Fruit fly (Drosophila melanogaster) whole organism, prepupa: Measurements from ENCODE around the gene kek6.

Experiments
- CG10631 ChIP-seq: fragments of 200-800 bp; sonication (Bioruptor generic); optimal IDR thresholded peaks from 2 replicates; lab custom pipeline; 2016; ENCODE audit warnings: missing biosample characterization, missing genetic modification characterization
- CG10669 ChIP-seq: fragments of 200-800 bp; sonication (Bioruptor generic); optimal IDR thresholded peaks from 3 replicates; lab custom pipeline; 2018; ENCODE audit warnings: missing biosample characterization, mild to moderate bottlenecking, missing genetic modification characterization, moderate library complexity
- CG11294 ChIP-seq: fragments of 200-800 bp; sonication (Bioruptor generic); IDR thresholded peaks from 2 replicates; pipeline ENCODE4 v1.3.6; 2022; ENCODE audit warnings: missing biosample characterization, missing genetic modification characterization
- CG15336 ChIP-seq: fragments of 200-800 bp; sonication (Bioruptor generic); IDR thresholded peaks from 2 replicates; pipeline ENCODE4 v1.3.6; 2022; ENCODE audit warnings: missing biosample characterization, missing genetic modification characterization
- CG16779 ChIP-seq: fragments of 200-800 bp; sonication (Bioruptor generic); optimal IDR thresholded peaks from 3 replicates; lab custom pipeline; 2017; ENCODE audit warnings: missing biosample characterization, mild to moderate bottlenecking, missing genetic modification characterization
- CG3032 ChIP-seq: fragments of 200-800 bp; optimal IDR thresholded peaks from 2 replicates; lab custom pipeline; 2019; ENCODE audit warnings: missing biosample characterization, mild to moderate bottlenecking, missing genetic modification characterization, moderate library complexity
- CG31627 ChIP-seq: fragments of 200-800 bp; sonication (Bioruptor generic); optimal IDR thresholded peaks from 3 replicates; lab custom pipeline; 2016; ENCODE audit warnings: missing biosample characterization, missing genetic modification characterization
- CG32006 ChIP-seq: fragments of 200-800 bp; sonication (Bioruptor generic); optimal IDR thresholded peaks from 3 replicates; lab custom pipeline; 2017; ENCODE audit warnings: missing biosample characterization, mild to moderate bottlenecking, missing genetic modification characterization
- CG34406 ChIP-seq: fragments of 200-800 bp; sonication (Bioruptor generic); optimal IDR thresholded peaks from 3 replicates; lab custom pipeline; 2016; ENCODE audit warnings: missing biosample characterization, missing genetic modification characterization
- CG6163 ChIP-seq: fragments of 200-800 bp; sonication (Bioruptor generic); IDR thresholded peaks from 3 replicates; pipeline ENCODE4 v1.3.6; 2022; ENCODE audit warnings: missing biosample characterization, missing genetic modification characterization
- CG6276 ChIP-seq: fragments of 200-800 bp; sonication (Bioruptor generic); optimal IDR thresholded peaks from 2 replicates; lab custom pipeline; 2017; ENCODE audit warnings: missing biosample characterization, mild to moderate bottlenecking, missing genetic modification characterization
- CG6792 ChIP-seq: fragments of 200-800 bp; sonication (Bioruptor generic); optimal IDR thresholded peaks from 3 replicates; lab custom pipeline; 2016; ENCODE audit warnings: missing biosample characterization, missing genetic modification characterization
- CG6808 ChIP-seq: fragments of 200-800 bp; sonication (Bioruptor generic); optimal IDR thresholded peaks from 3 replicates; lab custom pipeline; 2017; ENCODE audit warnings: missing biosample characterization, missing genetic modification characterization, mild to moderate bottlenecking, moderate library complexity, missing genetic modification reagents
- CG8119 ChIP-seq: fragments of 200-800 bp; sonication (Bioruptor generic); IDR thresholded peaks from 3 replicates; pipeline ENCODE4 v1.3.6; 2022; ENCODE audit warnings: missing biosample characterization, missing genetic modification characterization
- CG8319 ChIP-seq: fragments of 200-800 bp; sonication (Bioruptor generic); optimal IDR thresholded peaks from 3 replicates; lab custom pipeline; 2016; ENCODE audit warnings: missing biosample characterization, missing genetic modification characterization
- CG9139 ChIP-seq: fragments of 200-800 bp; sonication (Bioruptor generic); optimal IDR thresholded peaks from 3 replicates; lab custom pipeline; 2017; ENCODE audit warnings: missing biosample characterization, mild to moderate bottlenecking, missing genetic modification characterization
- Eip75B ChIP-seq: fragments of 200-800 bp; sonication (Bioruptor generic); optimal IDR thresholded peaks from 3 replicates; lab custom pipeline; 2016; ENCODE audit warnings: missing biosample characterization, missing genetic modification characterization
- Eip78C ChIP-seq: fragments of 200-800 bp; sonication (Bioruptor generic); peaks from one replicate; lab custom pipeline; 2016; ENCODE audit warnings: missing biosample characterization, missing genetic modification characterization
- Eip93F ChIP-seq: fragments of 200-800 bp; sonication (Bioruptor generic); optimal IDR thresholded peaks from 2 replicates; lab custom pipeline; 2016; ENCODE audit warnings: missing biosample characterization, mild to moderate bottlenecking, missing genetic modification characterization
- Ets21C ChIP-seq: fragments of 200-800 bp; sonication (Bioruptor generic); optimal IDR thresholded peaks from 3 replicates; lab custom pipeline; 2016; ENCODE audit warnings: missing biosample characterization, missing genetic modification characterization
- Gug ChIP-seq: fragments of 200-800 bp; sonication (Bioruptor generic); IDR thresholded peaks from 2 replicates; pipeline ENCODE4 v1.3.6; 2022; ENCODE audit warnings: missing biosample characterization, missing genetic modification characterization
- Hr39 ChIP-seq: fragments of 200-800 bp; sonication (Bioruptor generic); optimal IDR thresholded peaks from 2 replicates; lab custom pipeline; 2016; ENCODE audit warnings: missing biosample characterization, missing genetic modification characterization
- Lpt ChIP-seq: fragments of 200-800 bp; sonication (Bioruptor generic); optimal IDR thresholded peaks from 3 replicates; lab custom pipeline; 2016; ENCODE audit warnings: missing biosample characterization, missing genetic modification characterization
- Met ChIP-seq: fragments of 200-800 bp; sonication (Bioruptor generic); optimal IDR thresholded peaks from 3 replicates; lab custom pipeline; 2016; ENCODE audit warnings: missing biosample characterization, missing genetic modification characterization
- OdsH ChIP-seq: fragments of 200-800 bp; sonication (Bioruptor generic); optimal IDR thresholded peaks from 3 replicates; lab custom pipeline; 2016; ENCODE audit warnings: missing biosample characterization, missing genetic modification characterization
- Smox ChIP-seq: fragments of 200-800 bp; sonication (Bioruptor generic); optimal IDR thresholded peaks from 3 replicates; lab custom pipeline; 2016; ENCODE audit warnings: missing biosample characterization, missing genetic modification characterization
- Sox15 ChIP-seq: fragments of 200-800 bp; sonication (Bioruptor generic); optimal IDR thresholded peaks from 3 replicates; lab custom pipeline; 2016; ENCODE audit warnings: missing biosample characterization, missing genetic modification characterization
- achi ChIP-seq: fragments of 200-800 bp; sonication (Bioruptor generic); optimal IDR thresholded peaks from 3 replicates; lab custom pipeline; 2016; ENCODE audit warnings: missing biosample characterization, missing genetic modification characterization
- acj6 ChIP-seq: fragments of 200-800 bp; sonication (Bioruptor generic); optimal IDR thresholded peaks from 3 replicates; lab custom pipeline; 2016; ENCODE audit warnings: missing biosample characterization, missing genetic modification characterization
- cyc ChIP-seq: fragments of 200-800 bp; sonication (Bioruptor generic); optimal IDR thresholded peaks from 3 replicates; lab custom pipeline; 2016; ENCODE audit warnings: missing biosample characterization, missing genetic modification characterization
- dac ChIP-seq: fragments of 200-800 bp; sonication (Bioruptor generic); optimal IDR thresholded peaks from 2 replicates; lab custom pipeline; 2017; ENCODE audit warnings: missing biosample characterization, mild to moderate bottlenecking, missing genetic modification characterization
- dsx ChIP-seq: fragments of 200-800 bp; optimal IDR thresholded peaks from 3 replicates; lab custom pipeline; 2019; ENCODE audit warnings: missing biosample characterization, mild to moderate bottlenecking, missing genetic modification characterization, moderate library complexity; ENCODE audit not compliant: poor library complexity, severe bottlenecking
- eg ChIP-seq: fragments of 200-800 bp; sonication (Bioruptor generic); IDR thresholded peaks from 3 replicates; pipeline ENCODE4 v1.3.6; 2022; ENCODE audit warnings: missing biosample characterization, missing genetic modification characterization
- esn ChIP-seq: fragments of 200-800 bp; sonication (Bioruptor generic); optimal IDR thresholded peaks from 2 replicates; lab custom pipeline; 2016; ENCODE audit warnings: missing biosample characterization, mild to moderate bottlenecking, missing genetic modification characterization, moderate library complexity
- fd85E ChIP-seq: fragments of 200-800 bp; sonication (Bioruptor generic); optimal IDR thresholded peaks from 3 replicates; lab custom pipeline; 2016; ENCODE audit warnings: missing biosample characterization, missing genetic modification characterization
- fkh ChIP-seq: fragments of 200-800 bp; sonication (Bioruptor generic); optimal IDR thresholded peaks from 3 replicates; lab custom pipeline; 2017; ENCODE audit warnings: missing biosample characterization, mild to moderate bottlenecking, missing genetic modification characterization, moderate library complexity
- lz ChIP-seq: fragments of 200-800 bp; sonication (Bioruptor generic); optimal IDR thresholded peaks from 3 replicates; lab custom pipeline; 2016; ENCODE audit warnings: missing biosample characterization, missing genetic modification characterization
- salr ChIP-seq, 2 experiments: fragments of 200-800 bp; sonication (Bioruptor generic); optimal IDR thresholded peaks; 3 replicates each; lab custom pipeline; 2016 to 2018; ENCODE audit warnings: missing biosample characterization in 2 of 2, missing genetic modification characterization in 2 of 2, mild to moderate bottlenecking in 1 of 2
- spab ChIP-seq: fragments of 200-800 bp; sonication (Bioruptor generic); optimal IDR thresholded peaks from 2 replicates; lab custom pipeline; 2017; ENCODE audit warnings: missing biosample characterization, mild to moderate bottlenecking, missing genetic modification characterization, missing genetic modification reagents
- svp ChIP-seq: fragments of 200-800 bp; sonication (Bioruptor generic); peaks from one replicate; lab custom pipeline; 2016; ENCODE audit warnings: missing biosample characterization, missing genetic modification characterization
- topi ChIP-seq: fragments of 200-800 bp; sonication (Bioruptor generic); optimal IDR thresholded peaks from 3 replicates; lab custom pipeline; 2016; ENCODE audit warnings: missing biosample characterization, missing genetic modification characterization
- vri ChIP-seq: fragments of 200-800 bp; sonication (Bioruptor generic); optimal IDR thresholded peaks from 3 replicates; lab custom pipeline; 2016; ENCODE audit warnings: missing biosample characterization, mild to moderate bottlenecking, missing genetic modification characterization

Gene kek6

dm6 chr3R:31689727-31690126 lies 67.8 kb downstream of the kek6 start (continued):
- peak; percentile 87 for TF ChIP-seq CG32006 (GFP tag; lab: Kevin White, UChicago)
- peak; percentile 48 for TF ChIP-seq Eip75B (GFP tag; lab: Kevin White, UChicago)
- TF ChIP-seq, all 60 proteins: peak for 23

dm6 chr3R:31690439-31690838 lies 68.5 kb downstream of the kek6 start:
- TF ChIP-seq CG6163 (GFP tag; lab: Robert Waterston, UW) = 0 out of 3 replicates have a peak, but pooled peaks have one; percentile 14
- TF ChIP-seq dac = no peak
- no peak for TF ChIP-seq fd85E (GFP tag; lab: Kevin White, UChicago)
- no peak for TF ChIP-seq Smox

DNA sequence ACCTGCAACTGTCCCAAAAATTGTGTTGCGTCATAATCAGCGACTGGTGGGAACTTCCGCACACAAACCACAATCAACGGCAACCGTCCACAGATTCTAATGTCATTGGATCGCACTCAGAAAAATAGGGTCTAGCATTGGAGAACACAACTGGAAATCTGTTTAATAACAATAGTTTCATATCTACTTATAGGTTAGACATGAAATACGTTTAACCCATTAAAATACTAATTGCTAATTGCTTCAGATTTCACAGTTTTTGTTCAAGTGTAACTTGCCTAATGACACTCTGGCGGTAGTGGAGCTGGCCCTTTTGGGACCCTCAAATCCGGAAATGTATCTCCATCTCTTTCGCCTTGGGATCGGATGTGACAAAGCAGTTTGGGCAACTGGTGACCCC lies 74.7 kb downstream of the kek6 start:
- TF ChIP-seq Eip93F (GFP tag; lab: Kevin White, UChicago) (no peak), svp (no peak), Sox15 (GFP tag; lab: Kevin White, UChicago) (no peak), CG15336 (no peak), CG16779 (tag; lab: Kevin White, UChicago) (no peak), topi (no peak), cyc (no peak), Eip78C (GFP tag; lab: Kevin White, UChicago) (no peak), Met (GFP tag; lab: Kevin White, UChicago) (no peak), CG8319 (no peak), CG11294 (GFP tag; lab: Robert Waterston, UW) (no peak), acj6 (GFP tag; lab: Kevin White, UChicago) (no peak), CG8119 (no peak)

dm6 chr3R:31697606-31698005 lies 75.7 kb downstream of the kek6 start:
- TF ChIP-seq Sox15 (GFP tag; lab: Kevin White, UChicago) (no peak), Hr39 (GFP tag; lab: Kevin White, UChicago) (no peak), fd85E (GFP tag; lab: Kevin White, UChicago) (no peak), Lpt (GFP tag; lab: Kevin White, UChicago) (no peak), cyc (no peak), lz (GFP tag; lab: Kevin White, UChicago) (no peak), CG31627 (GFP tag; lab: Kevin White, UChicago) (no peak), CG6276 (GFP tag; lab: Kevin White, UChicago) (no peak), esn (GFP tag; lab: Kevin White, UChicago) (no peak), salr (GFP tag; optimal IDR thresholded peaks at IDR 0.05; lab: Kevin White, UChicago) (no peak), CG8119 (no peak), Eip75B (GFP tag; lab: Kevin White, UChicago) (no peak), fkh (GFP tag; lab: Kevin White, UChicago) (no peak), eg (GFP tag; lab: Robert Waterston, UW) (no peak), CG9139 (no peak), achi (GFP tag; lab: Kevin White, UChicago) (no peak), CG10631 (GFP tag; lab: Kevin White, UChicago) (no peak), CG6163 (GFP tag; lab: Robert Waterston, UW) (no peak), CG8319 (no peak)

DNA sequence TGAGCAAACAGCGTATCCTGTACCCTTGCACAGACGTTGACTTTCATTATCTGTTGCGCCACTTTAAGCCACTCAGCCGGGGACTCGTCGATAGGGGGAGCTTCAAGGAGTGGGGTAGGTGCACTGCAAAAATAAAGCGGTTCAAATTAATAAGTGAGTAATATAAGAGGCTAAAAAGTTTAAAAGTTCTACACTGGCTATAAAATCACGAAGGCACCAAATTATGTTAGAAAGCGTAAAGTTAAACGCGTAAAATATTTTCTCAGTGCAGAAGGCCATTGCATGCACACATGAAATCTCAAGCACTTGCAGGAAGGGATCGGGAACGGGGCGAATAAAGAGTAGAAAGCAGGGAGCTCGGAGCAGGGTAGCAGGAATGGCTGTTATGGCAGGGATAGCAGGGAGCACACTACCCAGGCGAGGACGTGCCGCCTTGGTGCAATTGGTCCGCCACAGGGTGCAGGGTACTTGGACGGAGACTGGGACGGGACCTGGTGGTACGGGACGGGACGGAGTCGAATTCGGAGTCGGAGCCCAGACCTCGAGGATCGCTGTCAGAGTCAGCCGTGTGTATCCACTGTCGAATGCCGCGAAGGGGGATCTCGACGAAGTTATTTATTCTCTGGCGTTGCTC lies 76.3 kb downstream of the kek6 start:
- TF ChIP-seq Gug (peak; percentile 57), CG6163 (GFP tag; lab: Robert Waterston, UW) (peak; percentile 92), CG10631 (GFP tag; lab: Kevin White, UChicago) (peak; percentile 89), topi (peak; percentile 95), vri (GFP tag; lab: Kevin White, UChicago) (peak; percentile 95), CG6792 (GFP tag; lab: Kevin White, UChicago) (peak; percentile 91), dsx (peak; percentile 91), dac (no peak), Ets21C (GFP tag; lab: Kevin White, UChicago) (peak; percentile 88), Smox (peak; percentile 91), CG8319 (peak; percentile 80), CG3032 (tag; lab: Kevin White, UChicago) (peak; percentile 92), CG8119 (peak; percentile 56; the same call in 1 of the 3 replicates), spab (peak; percentile 92), Sox15 (GFP tag; lab: Kevin White, UChicago) (peak; percentile 77), OdsH (peak; percentile 86), cyc (peak; percentile 96), Met (GFP tag; lab: Kevin White, UChicago) (peak; percentile 95), CG10669 (peak; percentile 92), CG6808 (GFP tag; lab: Kevin White, UChicago) (peak; percentile 90), CG34406 (peak; percentile 82), CG9139 (peak; percentile 87), achi (GFP tag; lab: Kevin White, UChicago) (peak; percentile 87)
